Fruit fly (Drosophila melanogaster) whole organism, embryonic: Measurements from ENCODE around the gene HIP-R.
A peak's percentile ranks its signal among the peaks of the same experiment; 100 is the strongest.

ENCODE experiments used
- Ada2b ChIP-seq: fragments of 200-800 bp; sonication (Bioruptor generic); IDR thresholded peaks from 2 replicates; pipeline ENCODE4 v1.3.6; 2022; ENCODE audit warnings: missing biosample characterization, missing genetic modification characterization
- C15 ChIP-seq: fragments of 200-800 bp; sonication (Bioruptor generic); IDR thresholded peaks from 3 replicates; pipeline ENCODE4 v1.3.6; 2022; ENCODE audit warnings: missing biosample characterization, missing genetic modification characterization
- CG1024 ChIP-seq: fragments of 200-800 bp; sonication (Bioruptor generic); IDR thresholded peaks from 2 replicates; pipeline ENCODE4 v1.3.6; 2022; ENCODE audit warnings: missing biosample characterization, missing genetic modification characterization
- CG10267 ChIP-seq: fragments of 200-800 bp; sonication (Bioruptor generic); optimal IDR thresholded peaks from 2 replicates; lab custom pipeline; 2018; ENCODE audit warnings: missing biosample characterization, mild to moderate bottlenecking, missing genetic modification characterization, moderate library complexity
- CG10565 ChIP-seq: fragments of 200-800 bp; sonication (Bioruptor generic); optimal IDR thresholded peaks from 3 replicates; lab custom pipeline; 2016; ENCODE audit warnings: missing biosample characterization, mild to moderate bottlenecking, missing genetic modification characterization
- CG10654 ChIP-seq: fragments of 200-800 bp; sonication (Bioruptor generic); optimal IDR thresholded peaks from 2 replicates; lab custom pipeline; 2016; ENCODE audit warnings: missing biosample characterization, missing genetic modification characterization
- CG13296 ChIP-seq: fragments of 200-800 bp; sonication (Bioruptor generic); optimal IDR thresholded peaks from 3 replicates; lab custom pipeline; 2018; ENCODE audit warnings: missing biosample characterization, mild to moderate bottlenecking, missing genetic modification characterization
- CG16815 ChIP-seq: fragments of 200-800 bp; sonication (Bioruptor generic); optimal IDR thresholded peaks from 3 replicates; lab custom pipeline; 2017; ENCODE audit warnings: missing biosample characterization, mild to moderate bottlenecking, missing genetic modification characterization
- CG17829 ChIP-seq: fragments of 200-800 bp; optimal IDR thresholded peaks from 2 replicates; lab custom pipeline; 2019; ENCODE audit warnings: missing biosample characterization, mild to moderate bottlenecking, missing genetic modification characterization, moderate library complexity
- CG2712 ChIP-seq: fragments of 200-800 bp; optimal IDR thresholded peaks from 3 replicates; lab custom pipeline; 2019; ENCODE audit warnings: missing biosample characterization, mild to moderate bottlenecking, missing genetic modification characterization, moderate library complexity
- CG2875 ChIP-seq: fragments of 200-800 bp; sonication (Bioruptor generic); optimal IDR thresholded peaks from 2 replicates; lab custom pipeline; 2017; ENCODE audit warnings: missing biosample characterization, mild to moderate bottlenecking, missing genetic modification characterization, missing genetic modification reagents
- CG32767 ChIP-seq: fragments of 200-800 bp; sonication (Bioruptor generic); IDR thresholded peaks from 2 replicates; pipeline ENCODE4 v1.3.6; 2022; ENCODE audit warnings: missing biosample characterization, missing genetic modification characterization
- CG4282 ChIP-seq: fragments of 200-800 bp; sonication (Bioruptor generic); optimal IDR thresholded peaks from 2 replicates; lab custom pipeline; 2016; ENCODE audit warnings: missing biosample characterization, missing genetic modification characterization
- CG4360 ChIP-seq: fragments of 200-800 bp; sonication (Bioruptor generic); IDR thresholded peaks from 2 replicates; pipeline ENCODE4 v1.3.6; 2022; ENCODE audit warnings: missing biosample characterization, missing genetic modification characterization
- CG6791 ChIP-seq: fragments of 200-800 bp; sonication (Bioruptor generic); IDR thresholded peaks from 3 replicates; pipeline ENCODE4 v1.3.6; 2022; ENCODE audit warnings: missing biosample characterization, missing genetic modification characterization; ENCODE audit not compliant: partially characterized antibody
- CG7372 ChIP-seq: fragments of 200-800 bp; sonication (Bioruptor generic); IDR thresholded peaks from 2 replicates; pipeline ENCODE4 v1.3.6; 2022; ENCODE audit warnings: missing biosample characterization, missing genetic modification characterization
- CG7745 ChIP-seq: fragments of 200-800 bp; sonication (Bioruptor generic); optimal IDR thresholded peaks from 2 replicates; lab custom pipeline; 2018; ENCODE audit warnings: missing biosample characterization, mild to moderate bottlenecking, missing genetic modification characterization, moderate library complexity
- CG7963 ChIP-seq: fragments of 200-800 bp; sonication (Bioruptor generic); IDR thresholded peaks from 3 replicates; pipeline ENCODE4 v1.3.6; 2022; ENCODE audit warnings: missing biosample characterization, missing genetic modification characterization; ENCODE audit not compliant: partially characterized antibody
- CG8765 ChIP-seq: fragments of 200-800 bp; sonication (Bioruptor generic); IDR thresholded peaks from 2 replicates; pipeline ENCODE4 v1.3.6; 2022; ENCODE audit warnings: missing biosample characterization, missing genetic modification characterization
- CG8924 ChIP-seq: fragments of 200-800 bp; optimal IDR thresholded peaks from 3 replicates; lab custom pipeline; 2019; ENCODE audit warnings: missing biosample characterization, mild to moderate bottlenecking, missing genetic modification characterization, moderate library complexity
- CkIIα-i1 ChIP-seq: fragments of 200-800 bp; sonication (Bioruptor generic); IDR thresholded peaks from 2 replicates; pipeline ENCODE4 v1.3.6; 2022; ENCODE audit warnings: missing biosample characterization, missing genetic modification characterization
- HLH4C ChIP-seq: fragments of 200-800 bp; sonication (Bioruptor generic); IDR thresholded peaks from 3 replicates; pipeline ENCODE4 v1.3.6; 2022; ENCODE audit warnings: missing biosample characterization, missing genetic modification characterization; ENCODE audit not compliant: partially characterized antibody
- HLHmδ ChIP-seq: fragments of 200-800 bp; sonication (Bioruptor generic); optimal IDR thresholded peaks from 2 replicates; lab custom pipeline; 2018; ENCODE audit warnings: missing biosample characterization, mild to moderate bottlenecking, missing genetic modification characterization, moderate library complexity
- Hmx ChIP-seq: fragments of 200-800 bp; sonication (Bioruptor generic); optimal IDR thresholded peaks from 2 replicates; lab custom pipeline; 2016; ENCODE audit warnings: missing biosample characterization, missing genetic modification characterization
- Hr3 ChIP-seq: fragments of 200-800 bp; sonication (Bioruptor generic); optimal IDR thresholded peaks from 3 replicates; lab custom pipeline; 2016; ENCODE audit warnings: missing biosample characterization, missing genetic modification characterization
- Hsf ChIP-seq: fragments of 200-800 bp; sonication (Bioruptor generic); optimal IDR thresholded peaks from 3 replicates; lab custom pipeline; 2016; ENCODE audit warnings: missing biosample characterization, missing genetic modification characterization
- Mes4 ChIP-seq: fragments of 200-800 bp; sonication (Bioruptor generic); optimal IDR thresholded peaks from 2 replicates; lab custom pipeline; 2016; ENCODE audit warnings: missing biosample characterization, missing genetic modification characterization
- Mrtf ChIP-seq: fragments of 200-800 bp; sonication (Bioruptor generic); IDR thresholded peaks from 3 replicates; pipeline ENCODE4 v1.3.6; 2022; ENCODE audit warnings: missing biosample characterization, missing genetic modification characterization
- Six4 ChIP-seq: fragments of 200-800 bp; sonication (Bioruptor generic); optimal IDR thresholded peaks from 2 replicates; lab custom pipeline; 2016; ENCODE audit warnings: missing biosample characterization, missing genetic modification characterization
- bab2 ChIP-seq: fragments of 200-800 bp; sonication (Bioruptor generic); optimal IDR thresholded peaks from 2 replicates; lab custom pipeline; 2016; ENCODE audit warnings: missing biosample characterization, missing genetic modification characterization
- bowl ChIP-seq: fragments of 200-800 bp; sonication (Bioruptor generic); IDR thresholded peaks from 2 replicates; pipeline ENCODE4 v1.3.6; 2022; ENCODE audit warnings: missing biosample characterization, missing genetic modification characterization
- crp ChIP-seq, 2 experiments: fragments of 200-800 bp; sonication (Bioruptor generic); optimal IDR thresholded peaks; 2 replicates in 1 of 2; 3 replicates in 1 of 2; lab custom pipeline; 2017; ENCODE audit warnings: missing biosample characterization in 2 of 2, missing genetic modification characterization in 2 of 2, mild to moderate bottlenecking in 1 of 2, moderate library complexity in 1 of 2
- dimm ChIP-seq: fragments of 200-800 bp; sonication (Bioruptor generic); IDR thresholded peaks from 2 replicates; pipeline ENCODE4 v1.3.6; 2022; ENCODE audit warnings: missing biosample characterization, missing genetic modification characterization
- ems ChIP-seq: fragments of 200-800 bp; sonication (Bioruptor generic); optimal IDR thresholded peaks from 3 replicates; lab custom pipeline; 2016; ENCODE audit warnings: missing biosample characterization, missing genetic modification characterization
- eyg ChIP-seq: fragments of 200-800 bp; sonication (Bioruptor generic); optimal IDR thresholded peaks from 3 replicates; lab custom pipeline; 2016; ENCODE audit warnings: missing biosample characterization, missing genetic modification characterization
- fd96Cb ChIP-seq: fragments of 200-800 bp; sonication (Bioruptor generic); optimal IDR thresholded peaks from 2 replicates; lab custom pipeline; 2018; ENCODE audit warnings: missing biosample characterization, mild to moderate bottlenecking, missing genetic modification characterization, moderate library complexity
- fru ChIP-seq: fragments of >200 bp; optimal IDR thresholded peaks from 2 replicates; lab custom pipeline; 2017
- ftz-f1 ChIP-seq: fragments of 200-800 bp; sonication (Bioruptor generic); optimal IDR thresholded peaks from 2 replicates; lab custom pipeline; 2016; ENCODE audit warnings: missing biosample characterization, missing genetic modification characterization
- gcm ChIP-seq: fragments of 200-800 bp; sonication (Bioruptor generic); optimal IDR thresholded peaks from 2 replicates; lab custom pipeline; 2019; ENCODE audit warnings: missing biosample characterization, mild to moderate bottlenecking, missing genetic modification characterization, moderate library complexity
- gsb ChIP-seq: fragments of 200-800 bp; sonication (Bioruptor generic); IDR thresholded peaks from 2 replicates; pipeline ENCODE4 v1.3.6; 2022; ENCODE audit warnings: missing biosample characterization, missing genetic modification characterization
- gsb-n ChIP-seq: fragments of 200-800 bp; sonication (Bioruptor generic); optimal IDR thresholded peaks from 3 replicates; lab custom pipeline; 2018; ENCODE audit warnings: missing biosample characterization, mild to moderate bottlenecking, missing genetic modification characterization
- gt ChIP-seq: fragments of 200-800 bp; sonication (Bioruptor generic); IDR thresholded peaks from 2 replicates; pipeline ENCODE4 v1.3.6; 2022; ENCODE audit warnings: missing biosample characterization, missing genetic modification characterization
- jing ChIP-seq: fragments of 200-800 bp; sonication (Bioruptor generic); optimal IDR thresholded peaks from 2 replicates; lab custom pipeline; 2018; ENCODE audit warnings: missing biosample characterization, mild to moderate bottlenecking, missing genetic modification characterization
- klu ChIP-seq: fragments of 200-800 bp; sonication (Bioruptor generic); IDR thresholded peaks from 2 replicates; pipeline ENCODE4 v1.3.6; 2022; ENCODE audit warnings: missing biosample characterization, missing genetic modification characterization
- lilli ChIP-seq: fragments of 200-800 bp; sonication (Bioruptor generic); optimal IDR thresholded peaks from 3 replicates; lab custom pipeline; 2016; ENCODE audit warnings: missing biosample characterization, missing genetic modification characterization
- luna ChIP-seq: fragments of 200-800 bp; sonication (Bioruptor generic); optimal IDR thresholded peaks from 2 replicates; lab custom pipeline; 2016; ENCODE audit warnings: missing biosample characterization, missing genetic modification characterization
- nerfin-1 ChIP-seq: fragments of 200-800 bp; sonication (Bioruptor generic); optimal IDR thresholded peaks from 3 replicates; lab custom pipeline; 2019; ENCODE audit warnings: missing biosample characterization, mild to moderate bottlenecking, missing genetic modification characterization, moderate library complexity
- ranshi ChIP-seq: fragments of 200-800 bp; sonication (Bioruptor generic); IDR thresholded peaks from 2 replicates; pipeline ENCODE4 v1.3.6; 2022; ENCODE audit warnings: missing biosample characterization, missing genetic modification characterization
- row ChIP-seq: fragments of 200-800 bp; sonication (Bioruptor generic); IDR thresholded peaks from 3 replicates; pipeline ENCODE4 v1.3.6; 2022; ENCODE audit warnings: missing biosample characterization, missing genetic modification characterization
- sr ChIP-seq: fragments of 200-800 bp; sonication (Bioruptor generic); IDR thresholded peaks from 3 replicates; pipeline ENCODE4 v1.3.6; 2022; ENCODE audit warnings: missing biosample characterization, missing genetic modification characterization
- tin ChIP-seq: fragments of 200-800 bp; sonication (Bioruptor generic); optimal IDR thresholded peaks from 3 replicates; lab custom pipeline; 2016; ENCODE audit warnings: missing biosample characterization, missing genetic modification characterization
- ttk ChIP-seq: fragments of 200-800 bp; sonication (Bioruptor generic); IDR thresholded peaks from 2 replicates; pipeline ENCODE4 v2.1.2; 2022; ENCODE audit warnings: missing biosample characterization, missing genetic modification characterization
- unpg ChIP-seq: fragments of 200-800 bp; sonication (Bioruptor generic); optimal IDR thresholded peaks from 3 replicates; lab custom pipeline; 2018; ENCODE audit warnings: missing biosample characterization, mild to moderate bottlenecking, missing genetic modification characterization, moderate library complexity
- usp ChIP-seq: fragments of >200 bp; optimal IDR thresholded peaks from 2 replicates; lab custom pipeline; 2017; ENCODE audit warnings: missing biosample characterization, missing genetic modification characterization

Gene HIP-R

DNA sequence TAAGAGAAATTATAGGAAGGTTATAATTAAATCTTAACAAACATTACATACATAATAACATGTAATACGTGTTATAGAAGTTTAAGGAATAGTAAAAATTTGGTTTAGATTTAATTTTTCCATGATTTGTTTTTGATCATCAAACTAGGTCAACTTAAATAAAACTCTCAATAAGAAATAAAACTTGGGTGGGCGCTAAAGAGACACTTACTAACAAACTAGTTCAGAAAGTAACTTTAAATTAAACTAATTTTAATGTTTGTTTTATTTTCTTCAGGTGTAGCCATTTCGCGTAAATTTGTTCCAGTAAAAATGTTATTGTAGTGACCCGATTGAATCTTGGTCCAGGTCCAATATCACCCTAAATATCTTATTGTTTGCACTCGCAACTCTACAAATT is 49.5 kb upstream of the HIP-R start:
- TF ChIP-seq lilli (no peak), usp (GFP tag; lab: Kevin White, UChicago) (no peak), CG8765 (GFP tag; lab: Robert Waterston, UW) (no peak), CG4360 (GFP tag; lab: Robert Waterston, UW) (no peak), eyg (GFP tag; lab: Kevin White, UChicago) (no peak), gt (GFP tag; lab: Robert Waterston, UW) (no peak), CG10267 (tag; lab: Kevin White, UChicago) (no peak), fru (lab: Kevin White, UChicago) (no peak), Mrtf (no peak), unpg (GFP tag; lab: Kevin White, UChicago) (peak; percentile 48), gcm (no peak), CG7963 (GFP tag; lab: Robert Waterston, UW) (no peak), gsb (GFP tag; lab: Robert Waterston, UW) (no peak), CG6791 (GFP tag; lab: Robert Waterston, UW) (no peak), row (GFP tag; lab: Robert Waterston, UW) (0 out of 3 replicates have a peak, but pooled peaks have one; percentile 10), ranshi (no peak), Hmx (no peak), Ada2b (GFP tag; lab: Robert Waterston, UW) (no peak), C15 (no peak), gsb-n (no peak), jing (GFP tag; lab: Kevin White, UChicago) (no peak), HLHmδ (GFP tag; lab: Kevin White, UChicago) (no peak), CG32767 (GFP tag; lab: Robert Waterston, UW) (no peak), CG17829 (no peak), ems (GFP tag; lab: Kevin White, UChicago) (no peak), CG2875 (GFP tag; lab: Kevin White, UChicago) (peak; percentile 22), nerfin-1 (no peak), klu (GFP tag; lab: Robert Waterston, UW) (no peak), Mes4 (GFP tag; lab: Kevin White, UChicago) (no peak), crp (GFP tag; optimal IDR thresholded peaks at IDR 0.05; lab: Kevin White, UChicago) (no peak), CG8924 (tag; lab: Kevin White, UChicago) (no peak), CG2712 (tag; lab: Kevin White, UChicago) (peak; percentile 47), CG7372 (GFP tag; lab: Robert Waterston, UW) (no peak), CG10565 (GFP tag; lab: Kevin White, UChicago) (no peak), tin (no peak), HLH4C (GFP tag; lab: Robert Waterston, UW) (no peak), ftz-f1 (no peak), bowl (GFP tag; lab: Robert Waterston, UW) (no peak), CG4282 (GFP tag; lab: Kevin White, UChicago) (no peak), Hsf (GFP tag; lab: Kevin White, UChicago) (peak; percentile 17), luna (GFP tag; lab: Kevin White, UChicago) (no peak), CG13296 (no peak), fd96Cb (tag; lab: Kevin White, UChicago) (peak; percentile 54), Six4 (no peak), CG10654 (GFP tag; lab: Kevin White, UChicago) (no peak), CG1024 (no peak), ttk (GFP tag; lab: Robert Waterston, UW) (no peak), CG16815 (no peak), CG7745 (tag; lab: Kevin White, UChicago) (no peak), Hr3 (no peak), CkIIα-i1 (GFP tag; lab: Robert Waterston, UW) (no peak), dimm (GFP tag; lab: Robert Waterston, UW) (no peak), sr (GFP tag; lab: Robert Waterston, UW) (no peak), bab2 (GFP tag; lab: Kevin White, UChicago) (no peak)
